Worm (Caenorhabditis elegans): ENCODE data around the gene spp-18.

spp-18 gene

ce11 chrIV:9593456-9593855 lies at the start of gene spp-18:
TSS of gene spp-18 (plus strand) at chrIV:9593712.
- TF ChIP-seq lsy-2 (tag; optimal IDR thresholded peaks at IDR 0.05) (no peak), lin-35 (GFP tag; optimal IDR thresholded peaks at IDR 0.05) (peak in 1 of 2 experiments; percentile 34), sptf-1 (tag; optimal IDR thresholded peaks at IDR 0.05) (no peak), C16A3.4 (tag; optimal IDR thresholded peaks at IDR 0.05) (no peak), skn-1 (tag; optimal IDR thresholded peaks at IDR 0.05) (no peak), alr-1 (tag; optimal IDR thresholded peaks at IDR 0.05; ENCODE audit: borderline replicate concordance) (no peak), ceh-8 (GFP tag; optimal IDR thresholded peaks at IDR 0.05) (no peak), nhr-20 (tag; optimal IDR thresholded peaks at IDR 0.05) (peak; percentile 3), elt-2 (tag; optimal IDR thresholded peaks at IDR 0.05) (peak; percentile 92), mef-2 (tag; optimal IDR thresholded peaks at IDR 0.05) (no peak), efl-1 (optimal IDR thresholded peaks at IDR 0.05) (no peak), efl-1 (GFP tag; optimal IDR thresholded peaks at IDR 0.05 in 1 of 2) (no peak), mep-1 (tag; optimal IDR thresholded peaks at IDR 0.05) (no peak), mdl-1 (tag; optimal IDR thresholded peaks at IDR 0.05) (peak in 1 of 2 experiments; percentile 41)

DNA sequence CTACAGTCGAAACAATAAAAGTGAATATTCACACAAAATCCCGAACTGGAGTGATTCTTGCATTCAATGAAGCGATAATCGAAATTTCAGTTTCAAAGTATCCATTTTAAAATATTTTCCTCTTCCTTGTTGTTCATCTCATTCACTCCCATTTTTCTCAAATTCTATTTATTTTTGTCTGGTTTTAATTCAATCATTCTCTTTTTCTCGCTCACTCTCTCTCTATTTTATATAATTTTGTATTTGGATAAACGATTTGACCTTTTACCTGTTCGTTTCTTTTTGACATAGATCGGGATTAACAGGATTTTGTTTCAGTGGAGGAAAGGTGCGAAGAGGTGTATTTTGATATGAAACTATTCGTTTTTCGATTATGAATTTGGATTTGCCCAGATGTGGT lies 47.5 kb upstream of the spp-18 start, which contains the start of gene T05A1.5:
T05A1.5 (plus strand) TSS at position 301 of the 400 bp plus-strand sequence.
- TF ChIP-seq tlp-1 (tag; optimal IDR thresholded peaks at IDR 0.05) (no peak), ces-1 (GFP tag; optimal IDR thresholded peaks at IDR 0.05) (no peak), snu-23 (GFP tag; optimal IDR thresholded peaks at IDR 0.05) (no peak), ceh-82 (tag; optimal IDR thresholded peaks at IDR 0.05) (no peak), swsn-7 (tag; optimal IDR thresholded peaks at IDR 0.05) (no peak)

DNA sequence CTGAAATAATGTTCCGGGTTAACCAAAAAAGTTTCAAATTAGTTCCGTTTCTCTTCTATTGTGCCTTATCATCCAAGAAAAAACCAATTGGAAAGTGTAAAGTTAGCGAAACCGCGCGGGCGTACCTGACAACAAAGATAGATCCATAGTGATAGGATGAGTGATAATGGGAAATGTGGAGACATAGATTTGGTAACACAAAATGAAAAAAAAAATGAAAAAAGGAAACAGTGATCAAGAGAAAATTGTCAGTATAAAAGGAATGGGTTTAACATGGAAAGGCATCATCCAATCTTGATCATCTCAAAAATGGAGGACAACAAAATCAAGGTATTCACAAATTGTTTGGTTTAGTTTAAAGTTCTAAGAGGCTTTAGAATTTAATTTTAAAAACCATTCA lies 30.4 kb upstream of the spp-18 start, which contains the start of gene col-122:
col-122 (plus strand) TSS at position 301 of the 400 bp plus-strand sequence.
- TF ChIP-seq dpl-1 (GFP tag; optimal IDR thresholded peaks at IDR 0.05) (no peak), blmp-1 (tag; optimal IDR thresholded peaks at IDR 0.05) (peak; percentile 26)

DNA sequence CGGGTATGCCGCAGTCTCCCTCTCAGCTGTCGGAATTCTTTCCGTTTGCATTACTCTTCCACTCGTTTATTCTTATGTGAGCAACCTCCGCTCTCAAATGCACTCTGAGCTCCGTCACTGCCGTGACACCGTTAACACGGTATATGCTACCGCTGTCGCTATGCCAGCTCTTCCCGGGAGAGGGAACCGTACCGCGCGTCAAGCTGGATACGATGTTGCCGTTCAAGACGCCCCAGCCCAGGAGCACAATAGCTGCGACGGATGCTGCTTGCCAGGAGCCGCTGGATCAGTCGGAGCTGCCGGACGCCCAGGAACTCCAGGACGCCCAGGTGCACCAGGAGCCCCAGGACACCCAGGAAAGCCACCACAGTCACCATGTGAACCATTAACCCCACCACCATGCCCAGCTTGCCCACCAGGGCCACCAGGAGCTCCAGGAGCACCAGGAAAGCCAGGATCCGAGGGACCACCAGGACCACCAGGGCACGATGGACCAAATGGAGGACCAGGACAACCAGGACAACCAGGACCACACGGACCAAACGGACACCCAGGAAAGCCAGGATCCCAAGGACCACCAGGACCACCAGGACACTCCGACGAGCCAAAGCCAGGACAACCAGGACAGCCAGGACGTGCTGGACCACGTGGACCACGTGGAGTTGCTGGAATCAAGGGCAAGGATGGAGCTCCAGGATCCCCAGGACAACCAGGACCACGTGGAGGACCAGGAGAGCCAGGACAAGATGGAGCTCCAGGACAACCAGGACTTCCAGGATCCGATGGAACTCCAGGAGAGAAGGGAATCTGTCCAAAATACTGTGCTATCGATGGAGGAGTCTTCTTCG lies 29.8 kb upstream of the spp-18 start:
- TF ChIP-seq efl-1 (optimal IDR thresholded peaks at IDR 0.05) (no peak), efl-1 (GFP tag; optimal IDR thresholded peaks at IDR 0.05 in 1 of 2) (no peak), jun-1 (tag; optimal IDR thresholded peaks at IDR 0.05) (no peak), C34B4.2 (tag; optimal IDR thresholded peaks at IDR 0.05) (no peak), nhr-76 (tag; optimal IDR thresholded peaks at IDR 0.05) (no peak), unc-62 (GFP tag; optimal IDR thresholded peaks at IDR 0.05) (no peak), snpc-4 (tag; optimal IDR thresholded peaks at IDR 0.05) (no peak), nhr-71 (tag; optimal IDR thresholded peaks at IDR 0.05) (no peak), F16B12.6 (tag; optimal IDR thresholded peaks at IDR 0.05) (no peak), nhr-28 (tag; optimal IDR thresholded peaks at IDR 0.05) (no peak), nhr-19 (GFP tag; conservative IDR thresholded peaks at IDR 0.05) (no peak), fos-1 (tag; optimal IDR thresholded peaks at IDR 0.05) (no peak), hlh-4 (tag; optimal IDR thresholded peaks at IDR 0.05) (no peak), mef-2 (tag; optimal IDR thresholded peaks at IDR 0.05) (no peak)

DNA sequence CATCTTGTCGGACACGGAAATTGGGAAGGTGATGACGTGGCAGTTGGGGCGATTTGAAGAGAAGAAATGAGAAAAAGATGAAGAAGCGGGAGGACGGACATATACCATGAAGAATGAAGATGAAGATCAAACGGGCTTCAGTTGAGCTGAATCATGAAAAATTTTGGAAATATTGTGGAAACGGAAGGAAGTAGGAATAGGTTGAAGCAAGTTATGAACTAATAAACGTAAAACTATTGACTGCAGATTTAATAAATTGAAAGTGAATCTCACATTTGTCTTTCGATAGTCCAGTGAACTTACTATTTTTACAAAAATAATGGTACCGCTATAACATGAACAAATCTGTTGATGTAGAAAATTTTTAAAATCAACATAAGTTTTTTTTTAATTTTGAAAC lies 27.0 kb upstream of the spp-18 start, which contains the start of gene lron-14:
lron-14 (minus strand) TSS at position 101 of the 400 bp plus-strand sequence.
- TF ChIP-seq lin-13 (GFP tag; optimal IDR thresholded peaks at IDR 0.05), result no peak
- no peak for TF ChIP-seq alr-1 (tag; optimal IDR thresholded peaks at IDR 0.05; ENCODE audit: borderline replicate concordance)
- TF ChIP-seq lin-35 (GFP tag; optimal IDR thresholded peaks at IDR 0.05), result no peak
- TF ChIP-seq lir-3 (tag; optimal IDR thresholded peaks at IDR 0.05; ENCODE audit: poor library complexity), result no peak
- TF ChIP-seq hpl-2 (GFP tag; optimal IDR thresholded peaks at IDR 0.05), result no peak
- no peak for TF ChIP-seq sox-4 (tag; optimal IDR thresholded peaks at IDR 0.05)
